Worm (Caenorhabditis elegans): ENCODE results near the gene fum-1.

ce11 chrIII:7490061-7490460 lies 24.7 kb downstream of the fum-1 start:
- TF ChIP-seq K02D7.2 (tag; optimal IDR thresholded peaks at IDR 0.05): no peak
- no peak for TF ChIP-seq mec-3 (tag; optimal IDR thresholded peaks at IDR 0.05; ENCODE audit: borderline replicate concordance)
- no peak for TF ChIP-seq nhr-11 (tag; optimal IDR thresholded peaks at IDR 0.05)
- no peak for TF ChIP-seq fkh-6 (tag; optimal IDR thresholded peaks at IDR 0.05)
- TF ChIP-seq hlh-15 (tag; optimal IDR thresholded peaks at IDR 0.05): no peak
- TF ChIP-seq ceh-45 (GFP tag; IDR thresholded peaks at IDR 0.05): no peak
